Worm (Caenorhabditis elegans) whole organism, L4/young adult: ENCODE results near the gene Y73C8C.10.

Experiments
- dao-5 ChIP-seq: sonication (generic microtip); optimal IDR thresholded peaks from 2 replicates; lab custom pipeline; 2016; ENCODE audit warnings: missing genotype, missing genetic modification characterization, moderate library complexity, missing compliant biosample characterization
- him-1 ChIP-seq: sonication (generic microtip); optimal IDR thresholded peaks from 2 replicates; lab custom pipeline; 2016; ENCODE audit warnings: missing genotype, missing genetic modification reagents, missing genetic modification characterization, missing compliant biosample characterization

DNA sequence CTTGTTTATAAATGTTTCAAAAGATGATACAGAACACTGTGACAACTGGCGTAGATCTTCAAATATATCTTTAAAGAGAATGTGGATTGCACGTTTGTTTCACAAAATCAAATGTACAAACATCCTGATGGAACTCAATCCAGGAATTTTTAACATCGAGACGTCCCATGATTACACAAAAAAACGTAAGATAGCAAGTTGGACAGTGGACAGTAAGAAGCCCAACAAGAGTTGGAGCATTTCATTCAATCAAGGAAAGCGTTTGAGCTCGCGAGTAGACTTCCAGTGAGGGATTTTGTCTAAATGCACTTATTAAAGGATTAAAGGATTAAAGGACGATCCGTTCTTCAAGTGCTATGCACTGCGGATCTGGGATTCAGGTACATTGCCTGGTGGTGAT lies 31.7 kb upstream of the Y73C8C.10 start, which contains the start of gene C36C5.12:
- TF ChIP-seq him-1 (tag; lab: Kevin White, UChicago) (no peak), dao-5 (no peak)
